Worm (Caenorhabditis elegans) whole organism, young adult: Measurements from ENCODE around the gene F43C11.11.

Source experiments
- cebp-1 ChIP-seq, 2 experiments: fragments of 200-800 bp in 1 of 2; sonication (Bioruptor generic) in 1 of 2; sonication (generic microtip) in 1 of 2; IDR thresholded peaks in 1 of 2; optimal IDR thresholded peaks in 1 of 2; 2 replicates each; pipeline versions ENCODE4 v1.3.6 to Lab custom; 2017 to 2022; ENCODE audit warnings: missing compliant biosample characterization in 2 of 2, missing genetic modification characterization in 2 of 2, mild to moderate bottlenecking in 1 of 2, missing genetic modification reagents in 1 of 2, moderate library complexity in 1 of 2
- ceh-79 ChIP-seq: sonication (generic microtip); optimal IDR thresholded peaks from 2 replicates; lab custom pipeline; 2017; ENCODE audit warnings: mild to moderate bottlenecking, missing genetic modification characterization, missing compliant biosample characterization
- let-607 ChIP-seq, 2 experiments: fragments of 200-800 bp in 1 of 2; sonication (Bioruptor generic) in 1 of 2; sonication (generic microtip) in 1 of 2; optimal IDR thresholded peaks; 2 replicates each; lab custom pipeline; 2016 to 2018; ENCODE audit warnings: mild to moderate bottlenecking in 2 of 2, missing compliant biosample characterization in 2 of 2, missing genetic modification characterization in 2 of 2, moderate library complexity in 2 of 2, missing genotype in 1 of 2
- snpc-4 ChIP-seq, 5 experiments: fragments of 150-350 bp in 1 of 5; sonication (generic microtip) in 4 of 5; optimal IDR thresholded peaks; 2 replicates each; lab custom pipeline; 2014 to 2018; ENCODE audit warnings: missing genetic modification characterization in 5 of 5, missing biosample characterization in 3 of 5, antibody characterized with exemption in 2 of 5, mild to moderate bottlenecking in 2 of 5, missing compliant biosample characterization in 2 of 5, missing genotype in 2 of 5, moderate library complexity in 2 of 5, missing genetic modification reagents in 1 of 5
- somi-1 ChIP-seq: fragments of 200-800 bp; sonication (Bioruptor generic); optimal IDR thresholded peaks from 2 replicates; lab custom pipeline; 2018; ENCODE audit warnings: mild to moderate bottlenecking, missing genetic modification characterization, missing compliant biosample characterization

DNA sequence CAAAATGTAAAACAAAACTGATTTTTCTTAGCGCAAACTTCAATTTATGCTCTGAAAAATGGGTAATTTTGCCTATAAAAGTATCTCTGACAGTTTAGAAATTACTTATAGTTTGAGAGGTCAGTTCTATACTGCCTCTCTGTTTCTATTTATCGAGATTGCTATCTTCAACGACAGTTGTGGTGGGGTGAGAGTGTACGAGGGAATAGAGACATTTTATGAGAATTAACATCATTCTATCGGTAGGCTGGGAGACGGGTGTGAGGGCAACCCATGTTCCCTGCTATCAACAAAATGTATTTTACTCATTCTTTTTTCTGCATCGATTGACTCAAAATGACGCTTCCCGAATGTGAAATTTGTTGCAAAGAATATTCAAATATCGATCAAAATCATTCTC, 43.5 kb downstream of the F43C11.11 start, which contains the start of gene ZK1240.3:
- TF ChIP-seq let-607 (tag; optimal IDR thresholded peaks at IDR 0.05; lab: Kevin White, UChicago) = no peak
- TF ChIP-seq cebp-1 (GFP tag; IDR thresholded peaks at IDR 0.05; lab: Robert Waterston, UW) = no peak
- TF ChIP-seq cebp-1 (tag; optimal IDR thresholded peaks at IDR 0.05; lab: Kevin White, UChicago) = no peak
- no peak for TF ChIP-seq snpc-4 (GFP tag; optimal IDR thresholded peaks at IDR 0.05; lab: Kevin White, UChicago)
- no peak for TF ChIP-seq snpc-4 (tag; optimal IDR thresholded peaks at IDR 0.05; lab: Kevin White, UChicago)
- no peak for TF ChIP-seq ceh-79
- no peak for TF ChIP-seq somi-1 (GFP tag; lab: Kevin White, UChicago)
